Fruit fly (Drosophila melanogaster): ENCODE results near the gene Dys.

Dys gene

DNA sequence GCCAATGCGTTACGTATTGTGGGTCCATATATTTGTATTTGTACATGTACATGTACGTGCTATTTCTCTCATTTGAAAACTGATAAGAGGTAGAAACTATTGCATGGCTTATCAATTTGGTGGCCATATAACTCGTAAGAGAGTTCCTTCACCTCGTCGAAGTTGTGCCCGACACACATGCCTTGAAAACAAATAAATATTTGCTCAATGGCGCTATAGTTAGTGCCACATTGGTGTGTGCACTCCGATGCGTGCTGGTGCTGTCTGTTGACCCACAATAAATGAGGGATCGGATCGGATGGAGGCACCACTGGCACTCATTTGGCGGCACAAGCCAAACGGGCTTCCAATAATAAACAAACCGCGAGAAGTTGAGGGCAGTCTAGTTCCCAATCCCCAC, 11.3 kb downstream of the Dys start (continued):
- peak; percentile 49 for TF ChIP-seq mirr (GFP tag; optimal IDR thresholded peaks at IDR 0.05)
- no peak for TF ChIP-seq Camta (GFP tag; optimal IDR thresholded peaks at IDR 0.05)
- TF ChIP-seq CG8089 (GFP tag; optimal IDR thresholded peaks at IDR 0.05), result peak; percentile 19
- no peak for TF ChIP-seq tna (GFP tag; IDR thresholded peaks at IDR 0.05; ENCODE audit: partially characterized antibody)
- TF ChIP-seq CG2199 (GFP tag; IDR thresholded peaks at IDR 0.05), result peak; percentile 89
- peak; percentile 20 for TF ChIP-seq CG18599 (GFP tag; optimal IDR thresholded peaks at IDR 0.05)
- peak; percentile 36 for TF ChIP-seq Asciz (GFP tag; optimal IDR thresholded peaks at IDR 0.05)
- TF ChIP-seq CG5180 (GFP tag; optimal IDR thresholded peaks at IDR 0.05), result peak; percentile 45
- peak; percentile 53 for TF ChIP-seq ATbp (GFP tag; optimal IDR thresholded peaks at IDR 0.05)
- peak; percentile 83 for TF ChIP-seq HLHmδ (GFP tag; optimal IDR thresholded peaks at IDR 0.05)
- peak; percentile 37; the same call in 1 of the 2 replicates for TF ChIP-seq CG31441 (GFP tag; IDR thresholded peaks at IDR 0.05)
- peak; percentile 58 for TF ChIP-seq CG15601 (tag; optimal IDR thresholded peaks at IDR 0.05)
- peak; percentile 1 for TF ChIP-seq CG11723 (GFP tag; optimal IDR thresholded peaks at IDR 0.05)
- TF ChIP-seq CG4360 (GFP tag; IDR thresholded peaks at IDR 0.05), result peak; percentile 21; the same call in 1 of the 2 replicates
- TF ChIP-seq ci (GFP tag; IDR thresholded peaks at IDR 0.05), result peak; percentile 66
- TF ChIP-seq CG7745 (tag; optimal IDR thresholded peaks at IDR 0.05), result peak; percentile 36
- TF ChIP-seq Hsf (GFP tag; optimal IDR thresholded peaks at IDR 0.05), result no peak
- TF ChIP-seq CG14710 (tag; optimal IDR thresholded peaks at IDR 0.05), result peak; percentile 64
- 0 out of 3 replicates have a peak, but pooled peaks have one; percentile 54 for TF ChIP-seq otp (GFP tag; IDR thresholded peaks at IDR 0.05)
- no peak for TF ChIP-seq CG6765 (GFP tag; optimal IDR thresholded peaks at IDR 0.05)
- TF ChIP-seq CG8388 (GFP tag; optimal IDR thresholded peaks at IDR 0.05), result peak; percentile 24
- TF ChIP-seq Sry-β (GFP tag; optimal IDR thresholded peaks at IDR 0.05), result peak; percentile 24
- TF ChIP-seq lab (GFP tag; optimal IDR thresholded peaks at IDR 0.05), result peak; percentile 49
- no peak for TF ChIP-seq Hey (tag; optimal IDR thresholded peaks at IDR 0.05)
- peak; percentile 65 for TF ChIP-seq zfh1 (GFP tag; IDR thresholded peaks at IDR 0.05)
- TF ChIP-seq ems (GFP tag; optimal IDR thresholded peaks at IDR 0.05), result no peak
- no peak for TF ChIP-seq tap (tag; optimal IDR thresholded peaks at IDR 0.05)
- peak; percentile 26 for TF ChIP-seq ac (GFP tag; optimal IDR thresholded peaks at IDR 0.05)
- peak; percentile 86 for TF ChIP-seq twi (tag; optimal IDR thresholded peaks at IDR 0.05)
- peak; percentile 18 for TF ChIP-seq Side (GFP tag; optimal IDR thresholded peaks at IDR 0.05)
- TF ChIP-seq CG7839 (tag; optimal IDR thresholded peaks at IDR 0.05), result peak; percentile 14
- TF ChIP-seq cato (GFP tag; optimal IDR thresholded peaks at IDR 0.05; ENCODE audit: borderline replicate concordance), result no peak
- TF ChIP-seq CG11560 (tag; IDR thresholded peaks at IDR 0.05), result no peak
- peak; percentile 77 for TF ChIP-seq CG2202 (tag; optimal IDR thresholded peaks at IDR 0.05)
- peak; percentile 51; the same call in 2 of the 3 replicates for TF ChIP-seq z (GFP tag; IDR thresholded peaks at IDR 0.05)
- no peak for TF ChIP-seq chif (GFP tag; optimal IDR thresholded peaks at IDR 0.05)
- TF ChIP-seq CG6813 (GFP tag; optimal IDR thresholded peaks at IDR 0.05), result peak; percentile 63
- peak; percentile 43; the same call in 1 of the 3 replicates for TF ChIP-seq gce (GFP tag; IDR thresholded peaks at IDR 0.05)
- no peak for TF ChIP-seq Dip3 (GFP tag; optimal IDR thresholded peaks at IDR 0.05)
- TF ChIP-seq CG34224 (GFP tag; IDR thresholded peaks at IDR 0.05; ENCODE audit: partially characterized antibody), result no peak
- no peak for TF ChIP-seq Trl (optimal IDR thresholded peaks at IDR 0.05)
- peak; percentile 42 for TF ChIP-seq Trl (GFP tag; optimal IDR thresholded peaks at IDR 0.05)
- TF ChIP-seq disco-r (GFP tag; optimal IDR thresholded peaks at IDR 0.05), result peak; percentile 3
- peak; percentile 24 for TF ChIP-seq odd (GFP tag; optimal IDR thresholded peaks at IDR 0.05)
- no peak for TF ChIP-seq zen (tag; optimal IDR thresholded peaks at IDR 0.05)
- TF ChIP-seq Hmr (GFP tag; optimal IDR thresholded peaks at IDR 0.05), result peak; percentile 37
- TF ChIP-seq cg (GFP tag; optimal IDR thresholded peaks at IDR 0.05), result peak; percentile 9
- peak; percentile 39 for TF ChIP-seq Vsx1 (GFP tag; optimal IDR thresholded peaks at IDR 0.05)
- TF ChIP-seq CG34376 (GFP tag; optimal IDR thresholded peaks at IDR 0.05), result peak; percentile 33
- no peak for TF ChIP-seq corto (GFP tag; optimal IDR thresholded peaks at IDR 0.05)
